ENCODE assay signal across 1 fruit fly cellular context in the genomic region with DNA sequence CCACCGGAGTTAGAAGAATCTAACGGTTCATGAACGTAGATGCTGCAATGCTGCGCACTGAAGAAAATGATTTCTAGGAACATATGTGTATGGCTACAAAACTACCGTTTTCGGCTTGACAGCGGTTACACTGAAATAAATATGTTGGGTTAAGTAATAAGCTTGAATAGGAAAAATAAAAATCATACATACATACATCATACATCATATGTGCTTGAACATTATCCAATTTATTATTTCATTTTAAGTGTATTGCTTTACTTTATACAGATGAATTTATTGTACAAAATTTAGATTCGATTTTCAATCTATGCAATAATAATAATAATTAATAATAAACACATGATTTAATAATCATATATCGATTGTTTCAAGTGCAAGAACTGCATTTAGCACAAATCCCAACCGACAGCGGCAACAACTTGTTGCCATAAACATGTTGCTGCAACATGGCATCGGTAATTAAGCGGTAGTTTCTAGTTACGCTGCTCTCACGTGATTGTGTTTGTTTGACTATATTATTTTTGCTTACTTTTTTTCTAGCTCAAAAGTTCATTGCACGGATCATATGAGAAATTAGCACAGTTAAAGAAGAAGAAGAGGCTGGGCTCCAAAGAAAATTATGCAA.
A peak's percentile ranks its signal among the peaks of the same experiment; 100 is the strongest.
TF ChIP-seq lines count a peak whose summit lies in the region.

No protein-coding gene starts in this region.

TF ChIP-seq in whole organism, embryonic, 481 proteins besides CTCF, POLR2A, EP300 and RAD21 (continued from another document):
- TF ChIP-seq CG17385 (GFP tag; optimal IDR thresholded peaks at IDR 0.05; lab: Kevin White, UChicago) (no peak), Sox102F (GFP tag; optimal IDR thresholded peaks at IDR 0.05; lab: Kevin White, UChicago) (peak; percentile 52), CG13624 (GFP tag; optimal IDR thresholded peaks at IDR 0.05; lab: Kevin White, UChicago) (no peak), zen (tag; optimal IDR thresholded peaks at IDR 0.05; lab: Kevin White, UChicago) (peak; percentile 33), CG18011 (GFP tag; optimal IDR thresholded peaks at IDR 0.05; lab: Kevin White, UChicago) (no peak), kay (GFP tag; optimal IDR thresholded peaks at IDR 0.05; lab: Kevin White, UChicago) (no peak), CG17328 (GFP tag; IDR thresholded peaks at IDR 0.05; lab: Robert Waterston, UW) (no peak), tap (tag; optimal IDR thresholded peaks at IDR 0.05; lab: Kevin White, UChicago) (peak; percentile 2), chn (GFP tag; optimal IDR thresholded peaks at IDR 0.05; lab: Kevin White, UChicago) (no peak), CG2889 (GFP tag; IDR thresholded peaks at IDR 0.05; lab: Robert Waterston, UW) (no peak), gsb-n (tag; optimal IDR thresholded peaks at IDR 0.05; lab: Kevin White, UChicago) (peak; percentile 61), Sry-β (GFP tag; optimal IDR thresholded peaks at IDR 0.05; lab: Kevin White, UChicago) (no peak), Jarid2 (GFP tag; optimal IDR thresholded peaks at IDR 0.05; lab: Kevin White, UChicago) (no peak), CG16779 (GFP tag; IDR thresholded peaks at IDR 0.05; lab: Robert Waterston, UW) (no peak), CG13123 (GFP tag; optimal IDR thresholded peaks at IDR 0.05; lab: Kevin White, UChicago) (no peak)
